Fruit fly (Drosophila melanogaster) whole organism, embryonic: ENCODE results near the gene cup.

Experiments
- Adf1 ChIP-seq: fragments of 200-800 bp; sonication (Bioruptor generic); IDR thresholded peaks from 2 replicates; pipeline ENCODE4 v1.3.6; 2022; ENCODE audit warnings: missing biosample characterization, missing genetic modification characterization
- Atf6 ChIP-seq: fragments of 200-800 bp; sonication (Bioruptor generic); IDR thresholded peaks from 2 replicates; pipeline ENCODE4 v1.3.6; 2022; ENCODE audit warnings: missing biosample characterization, missing genetic modification characterization
- CG10209 ChIP-seq: fragments of 200-800 bp; sonication (Bioruptor generic); optimal IDR thresholded peaks from 3 replicates; lab custom pipeline; 2017; ENCODE audit warnings: missing biosample characterization, mild to moderate bottlenecking, missing genetic modification characterization, missing genetic modification reagents
- CG11723 ChIP-seq: fragments of 200-800 bp; sonication (Bioruptor generic); optimal IDR thresholded peaks from 2 replicates; lab custom pipeline; 2017; ENCODE audit warnings: missing biosample characterization, mild to moderate bottlenecking, missing genetic modification characterization
- CG12071 ChIP-seq: fragments of 200-800 bp; sonication (Bioruptor generic); optimal IDR thresholded peaks from 3 replicates; lab custom pipeline; 2018; ENCODE audit warnings: missing biosample characterization, mild to moderate bottlenecking, missing genetic modification characterization
- CG12299 ChIP-seq: fragments of 200-800 bp; sonication (Bioruptor generic); optimal IDR thresholded peaks from 2 replicates; lab custom pipeline; 2018; ENCODE audit warnings: missing biosample characterization, mild to moderate bottlenecking, missing genetic modification characterization
- CG14050 ChIP-seq: fragments of 200-800 bp; sonication (Bioruptor generic); IDR thresholded peaks from 3 replicates; pipeline ENCODE4 v1.3.6; 2022; ENCODE audit warnings: missing biosample characterization, missing genetic modification characterization
- CG15073 ChIP-seq: fragments of 200-800 bp; sonication (Bioruptor generic); optimal IDR thresholded peaks from 2 replicates; lab custom pipeline; 2016; ENCODE audit warnings: missing biosample characterization, missing genetic modification characterization
- CG15696 ChIP-seq: fragments of 200-800 bp; sonication (Bioruptor generic); optimal IDR thresholded peaks from 2 replicates; lab custom pipeline; 2019; ENCODE audit warnings: missing biosample characterization, mild to moderate bottlenecking, missing genetic modification characterization, moderate library complexity
- CG1603 ChIP-seq: fragments of 200-800 bp; sonication (Bioruptor generic); optimal IDR thresholded peaks from 2 replicates; lab custom pipeline; 2019; ENCODE audit warnings: missing biosample characterization, mild to moderate bottlenecking, missing genetic modification characterization, moderate library complexity
- CG34224 ChIP-seq: fragments of 200-800 bp; sonication (Bioruptor generic); IDR thresholded peaks from 3 replicates; pipeline ENCODE4 v1.3.6; 2022; ENCODE audit warnings: missing biosample characterization, missing genetic modification characterization; ENCODE audit not compliant: partially characterized antibody
- CG4360 ChIP-seq: fragments of 200-800 bp; sonication (Bioruptor generic); IDR thresholded peaks from 2 replicates; pipeline ENCODE4 v1.3.6; 2022; ENCODE audit warnings: missing biosample characterization, missing genetic modification characterization
- CG6654 ChIP-seq: fragments of 200-800 bp; sonication (Bioruptor generic); optimal IDR thresholded peaks from 2 replicates; lab custom pipeline; 2017; ENCODE audit warnings: missing biosample characterization, mild to moderate bottlenecking, missing genetic modification characterization
- CG6791 ChIP-seq: fragments of 200-800 bp; sonication (Bioruptor generic); IDR thresholded peaks from 3 replicates; pipeline ENCODE4 v1.3.6; 2022; ENCODE audit warnings: missing biosample characterization, missing genetic modification characterization; ENCODE audit not compliant: partially characterized antibody
- CG8478 ChIP-seq: fragments of >200 bp; optimal IDR thresholded peaks from 2 replicates; lab custom pipeline; 2018
- CG9727 ChIP-seq: fragments of 200-800 bp; sonication (Bioruptor generic); optimal IDR thresholded peaks from 3 replicates; lab custom pipeline; 2017; ENCODE audit warnings: missing biosample characterization, mild to moderate bottlenecking, missing genetic modification characterization
- CHES-1-like ChIP-seq: fragments of 200-800 bp; sonication (Bioruptor generic); optimal IDR thresholded peaks from 2 replicates; lab custom pipeline; 2016; ENCODE audit warnings: missing biosample characterization, missing genetic modification characterization
- Dfd ChIP-seq, 2 experiments: fragments of >200 bp; optimal IDR thresholded peaks; 2 replicates each; lab custom pipeline; 2017; ENCODE audit warnings: missing biosample characterization in 2 of 2, missing genetic modification characterization in 2 of 2
- ERR ChIP-seq: fragments of 200-800 bp; sonication (Bioruptor generic); optimal IDR thresholded peaks from 2 replicates; lab custom pipeline; 2016; ENCODE audit warnings: missing biosample characterization, missing genetic modification characterization
- Fer3 ChIP-seq: fragments of 200-800 bp; sonication (Bioruptor generic); optimal IDR thresholded peaks from 2 replicates; lab custom pipeline; 2018; ENCODE audit warnings: missing biosample characterization, mild to moderate bottlenecking, missing genetic modification characterization, moderate library complexity
- Hmr ChIP-seq: fragments of 200-800 bp; sonication (Bioruptor generic); optimal IDR thresholded peaks from 3 replicates; lab custom pipeline; 2017; ENCODE audit warnings: mild to moderate bottlenecking, missing biosample characterization, missing genetic modification reagents, missing genetic modification characterization
- Hmx ChIP-seq: fragments of 200-800 bp; sonication (Bioruptor generic); optimal IDR thresholded peaks from 2 replicates; lab custom pipeline; 2016; ENCODE audit warnings: missing biosample characterization, missing genetic modification characterization
- Hr39 ChIP-seq: fragments of >200 bp; optimal IDR thresholded peaks from 2 replicates; lab custom pipeline; 2017
- Lhr ChIP-seq: fragments of 200-800 bp; sonication (Bioruptor generic); optimal IDR thresholded peaks from 3 replicates; lab custom pipeline; 2017; ENCODE audit warnings: mild to moderate bottlenecking, missing biosample characterization, missing genetic modification reagents, missing genetic modification characterization
- Lim3 ChIP-seq: fragments of 200-800 bp; sonication (Bioruptor generic); IDR thresholded peaks from 2 replicates; pipeline ENCODE4 v1.3.6; 2022; ENCODE audit warnings: missing biosample characterization, missing genetic modification characterization
- MBD-R2 ChIP-seq: fragments of 200-800 bp; sonication (Bioruptor generic); IDR thresholded peaks from 2 replicates; pipeline ENCODE4 v1.3.6; 2022; ENCODE audit warnings: missing biosample characterization, missing genetic modification characterization
- Oaz ChIP-seq: fragments of 200-800 bp; sonication (Bioruptor generic); IDR thresholded peaks from 2 replicates; pipeline ENCODE4 v1.3.6; 2022; ENCODE audit warnings: missing biosample characterization, missing genetic modification characterization
- Poxn ChIP-seq: fragments of 200-800 bp; sonication (Bioruptor generic); IDR thresholded peaks from 2 replicates; pipeline ENCODE4 v1.3.6; 2022; ENCODE audit warnings: missing biosample characterization, missing genetic modification characterization
- Side ChIP-seq: fragments of 200-800 bp; sonication (Bioruptor generic); optimal IDR thresholded peaks from 2 replicates; lab custom pipeline; 2016; ENCODE audit warnings: missing biosample characterization, missing genetic modification characterization
- TFAM ChIP-seq: fragments of 200-800 bp; sonication (Bioruptor generic); optimal IDR thresholded peaks from 2 replicates; lab custom pipeline; 2017; ENCODE audit warnings: missing biosample characterization, missing genetic modification characterization, inconsistent platforms
- ab ChIP-seq: fragments of 200-800 bp; sonication (Bioruptor generic); optimal IDR thresholded peaks from 2 replicates; lab custom pipeline; 2016; ENCODE audit warnings: missing biosample characterization, missing genetic modification characterization
- ac ChIP-seq: fragments of 200-800 bp; sonication (Bioruptor generic); optimal IDR thresholded peaks from 3 replicates; lab custom pipeline; 2017; ENCODE audit warnings: missing biosample characterization, mild to moderate bottlenecking, missing genetic modification characterization
- amos ChIP-seq: fragments of 200-800 bp; sonication (Bioruptor generic); IDR thresholded peaks from 2 replicates; pipeline ENCODE4 v1.3.6; 2022; ENCODE audit warnings: missing biosample characterization, missing genetic modification characterization; ENCODE audit not compliant: partially characterized antibody
- ap ChIP-seq: fragments of 200-800 bp; sonication (Bioruptor generic); IDR thresholded peaks from 2 replicates; pipeline ENCODE4 v1.3.6; 2022; ENCODE audit warnings: missing biosample characterization, missing genetic modification characterization
- br ChIP-seq: fragments of >200 bp; optimal IDR thresholded peaks from 2 replicates; lab custom pipeline; 2017
- cad ChIP-seq: fragments of >200 bp; optimal IDR thresholded peaks from 2 replicates; lab custom pipeline; 2017; ENCODE audit warnings: missing biosample characterization, missing genetic modification characterization
- cato ChIP-seq: fragments of 200-800 bp; sonication (Bioruptor generic); optimal IDR thresholded peaks from 2 replicates; lab custom pipeline; 2016; ENCODE audit warnings: missing biosample characterization, missing genetic modification characterization, borderline replicate concordance
- gcm ChIP-seq: fragments of 200-800 bp; sonication (Bioruptor generic); optimal IDR thresholded peaks from 2 replicates; lab custom pipeline; 2019; ENCODE audit warnings: missing biosample characterization, mild to moderate bottlenecking, missing genetic modification characterization, moderate library complexity
- gro ChIP-seq: fragments of 200-800 bp; sonication (Bioruptor generic); optimal IDR thresholded peaks from 2 replicates; lab custom pipeline; 2016; ENCODE audit warnings: missing biosample characterization, missing genetic modification characterization
- hth ChIP-seq: fragments of >200 bp; optimal IDR thresholded peaks from 2 replicates; lab custom pipeline; 2017; ENCODE audit warnings: inconsistent platforms
- nerfin-2 ChIP-seq: fragments of 200-800 bp; sonication (Bioruptor generic); IDR thresholded peaks from 2 replicates; pipeline ENCODE4 v1.3.6; 2022; ENCODE audit warnings: missing biosample characterization, missing genetic modification characterization; ENCODE audit not compliant: partially characterized antibody
- onecut ChIP-seq: fragments of 200-800 bp; sonication (Bioruptor generic); IDR thresholded peaks from 2 replicates; pipeline ENCODE4 v1.3.6; 2022; ENCODE audit warnings: missing biosample characterization, missing genetic modification characterization
- pfk ChIP-seq: fragments of 200-800 bp; sonication (Bioruptor generic); optimal IDR thresholded peaks from 2 replicates; lab custom pipeline; 2018; ENCODE audit warnings: missing biosample characterization, mild to moderate bottlenecking, missing genetic modification characterization, moderate library complexity
- pho ChIP-seq: fragments of 200-800 bp; sonication (Bioruptor generic); optimal IDR thresholded peaks from 2 replicates; lab custom pipeline; 2016; ENCODE audit warnings: missing biosample characterization, missing genetic modification characterization
- prd ChIP-seq, 3 experiments: fragments of >200 bp in 2 of 3; fragments of 200-800 bp in 1 of 3; sonication (Bioruptor generic) in 1 of 3; optimal IDR thresholded peaks in 2 of 3; IDR thresholded peaks in 1 of 3; 2 replicates in 2 of 3; 3 replicates in 1 of 3; pipeline versions ENCODE4 v1.3.6 to Lab custom; 2017 to 2022; ENCODE audit warnings: missing biosample characterization in 1 of 3, missing genetic modification characterization in 1 of 3
- row ChIP-seq: fragments of 200-800 bp; sonication (Bioruptor generic); IDR thresholded peaks from 3 replicates; pipeline ENCODE4 v1.3.6; 2022; ENCODE audit warnings: missing biosample characterization, missing genetic modification characterization
- sim ChIP-seq: fragments of 200-800 bp; sonication (Bioruptor generic); IDR thresholded peaks from 2 replicates; pipeline ENCODE4 v1.3.6; 2022; ENCODE audit warnings: missing biosample characterization, missing genetic modification characterization
- sqz ChIP-seq: fragments of 200-800 bp; sonication (Bioruptor generic); optimal IDR thresholded peaks from 3 replicates; lab custom pipeline; 2018; ENCODE audit warnings: missing biosample characterization, mild to moderate bottlenecking, missing genetic modification characterization
- wek ChIP-seq: fragments of 200-800 bp; sonication (Bioruptor generic); optimal IDR thresholded peaks from 3 replicates; lab custom pipeline; 2018; ENCODE audit warnings: missing biosample characterization, mild to moderate bottlenecking, missing genetic modification characterization, moderate library complexity
- zf30C ChIP-seq: fragments of 200-800 bp; sonication (Bioruptor generic); optimal IDR thresholded peaks from 3 replicates; lab custom pipeline; 2018; ENCODE audit warnings: missing biosample characterization, mild to moderate bottlenecking, missing genetic modification characterization
- zfh2 ChIP-seq: fragments of 200-800 bp; sonication (Bioruptor generic); optimal IDR thresholded peaks from 2 replicates; lab custom pipeline; 2016; ENCODE audit warnings: missing biosample characterization, missing genetic modification characterization

The cup gene

DNA sequence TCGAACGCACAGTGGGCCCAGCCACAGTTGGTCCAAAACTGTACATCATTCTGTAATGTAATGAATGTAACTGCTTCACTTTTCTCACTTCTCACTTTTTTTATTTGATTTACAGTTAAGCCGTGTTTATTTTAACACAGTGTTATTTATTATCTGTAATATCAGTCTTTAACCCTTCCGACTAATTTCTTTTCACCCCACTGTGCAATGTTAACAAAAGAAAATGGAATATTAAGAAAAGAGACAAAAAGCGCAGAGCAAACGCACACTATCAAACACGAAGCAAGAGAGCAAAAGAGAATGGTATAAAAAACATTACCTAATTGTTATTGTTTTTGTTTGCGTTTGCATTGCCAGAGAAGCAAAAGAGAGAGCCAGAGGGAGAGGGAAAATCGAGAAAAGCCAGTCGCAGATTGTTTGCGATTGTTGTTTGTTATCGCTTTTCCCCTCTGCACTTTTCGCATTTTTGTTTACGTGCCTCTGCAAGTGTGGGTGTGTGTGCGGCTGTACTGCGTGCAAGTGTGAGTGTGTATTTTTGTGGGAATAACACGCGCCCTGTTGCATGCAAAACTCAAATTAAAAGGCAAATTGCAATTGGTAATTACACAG, 16.3 kb upstream of the cup start (continued):
- TF ChIP-seq Poxn (GFP tag; lab: Robert Waterston, UW) (peak; percentile 88), wek (peak; percentile 96), hth (lab: Kevin White, UChicago) (no peak), CG14050 (peak; percentile 97), ac (peak; percentile 98), nerfin-2 (GFP tag; lab: Robert Waterston, UW) (peak; percentile 68), sim (GFP tag; lab: Robert Waterston, UW) (peak; percentile 97), Fer3 (tag; lab: Kevin White, UChicago) (peak; percentile 97), CG12299 (peak; percentile 97), br (no peak), ab (GFP tag; lab: Kevin White, UChicago) (peak; percentile 96), prd (optimal IDR thresholded peaks at IDR 0.05; lab: Kevin White, UChicago) (no peak), prd (GFP tag; IDR thresholded peaks at IDR 0.05; lab: Robert Waterston, UW) (peak; percentile 99), zfh2 (peak; percentile 94), CG11723 (GFP tag; lab: Kevin White, UChicago) (peak; percentile 98), onecut (peak; percentile 96), Dfd (GFP tag; optimal IDR thresholded peaks at IDR 0.05; lab: Kevin White, UChicago) (no peak), pho (GFP tag; lab: Kevin White, UChicago) (peak; percentile 97), CG15696 (tag; lab: Kevin White, UChicago) (peak; percentile 95), zf30C (GFP tag; lab: Kevin White, UChicago) (no peak), CG6654 (GFP tag; lab: Kevin White, UChicago) (peak; percentile 92), TFAM (GFP tag; lab: Kevin White, UChicago) (peak; percentile 95), Lim3 (GFP tag; lab: Robert Waterston, UW) (peak; percentile 91), gcm (GFP tag; lab: Kevin White, UChicago) (peak; percentile 99), Hr39 (lab: Kevin White, UChicago) (no peak), Lhr (peak; percentile 95), CG9727 (peak; percentile 98), CHES-1-like (GFP tag; lab: Kevin White, UChicago) (peak; percentile 99), Side (GFP tag; lab: Kevin White, UChicago) (peak; percentile 98), CG10209 (peak; percentile 98), Atf6 (GFP tag; lab: Robert Waterston, UW) (peak; percentile 98), gro (GFP tag; lab: Kevin White, UChicago) (peak; percentile 98), ap (peak; percentile 97), CG34224 (GFP tag; lab: Robert Waterston, UW) (no peak), MBD-R2 (GFP tag; lab: Robert Waterston, UW) (peak; percentile 89), Adf1 (GFP tag; lab: Robert Waterston, UW) (peak; percentile 82), Oaz (GFP tag; lab: Robert Waterston, UW) (peak; percentile 96), row (GFP tag; lab: Robert Waterston, UW) (peak; percentile 97), CG8478 (no peak), Hmx (GFP tag; lab: Kevin White, UChicago) (no peak), amos (GFP tag; lab: Robert Waterston, UW) (no peak; the same call in 1 of the 2 replicates), CG6791 (GFP tag; lab: Robert Waterston, UW) (peak; percentile 59; the same call in 1 of the 3 replicates), cato (peak; percentile 98), ERR (GFP tag; lab: Kevin White, UChicago) (peak; percentile 98), CG1603 (peak; percentile 98), CG12071 (peak; percentile 98), pfk (GFP tag; lab: Kevin White, UChicago) (peak; percentile 52), cad (no peak), Hmr (GFP tag; lab: Kevin White, UChicago) (peak; percentile 98), CG15073 (peak; percentile 86), CG4360 (GFP tag; lab: Robert Waterston, UW) (peak; percentile 80), sqz (peak; percentile 99)
